Worm (Caenorhabditis elegans): ENCODE data around the gene mtm-3.

mtm-3 gene

DNA sequence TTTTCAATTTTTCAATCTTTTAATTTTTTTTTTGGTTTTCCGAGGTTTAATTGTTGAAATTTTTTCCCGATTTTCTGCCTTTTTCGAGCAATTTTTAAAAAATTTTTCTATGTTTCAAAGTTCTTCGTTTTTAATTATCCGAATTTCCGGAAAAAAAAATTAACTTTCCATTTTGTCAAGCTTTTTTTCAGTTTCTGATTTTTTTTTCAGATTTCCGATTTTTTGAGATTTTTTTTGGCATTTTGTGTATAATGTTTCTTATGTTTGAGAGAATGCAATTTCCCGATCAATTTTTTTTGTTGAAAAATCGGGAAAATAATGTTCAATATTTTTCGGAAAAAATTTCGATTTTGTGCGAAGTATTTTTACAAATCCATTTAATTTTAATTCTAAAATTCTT is 6.6 kb upstream of the mtm-3 start:
- TF ChIP-seq ZK546.5 (tag; optimal IDR thresholded peaks at IDR 0.05): no peak
- TF ChIP-seq crh-2 (tag; optimal IDR thresholded peaks at IDR 0.05): no peak
- TF ChIP-seq sma-3 (GFP tag; optimal IDR thresholded peaks at IDR 0.05): no peak
- no peak for TF ChIP-seq nhr-6 (tag; optimal IDR thresholded peaks at IDR 0.05)
- TF ChIP-seq nhr-11 (tag; optimal IDR thresholded peaks at IDR 0.05): no peak
- no peak for TF ChIP-seq peb-1 (tag; optimal IDR thresholded peaks at IDR 0.05)
- TF ChIP-seq elt-3 (tag; optimal IDR thresholded peaks at IDR 0.05): no peak
- TF ChIP-seq mdl-1 (tag; optimal IDR thresholded peaks at IDR 0.05): no peak
- no peak for TF ChIP-seq nhr-77 (tag; optimal IDR thresholded peaks at IDR 0.05)
- no peak for TF ChIP-seq egl-27 (tag; optimal IDR thresholded peaks at IDR 0.05)
- no peak for TF ChIP-seq mbf-1 (tag; optimal IDR thresholded peaks at IDR 0.05)
- no peak for TF ChIP-seq blmp-1 (tag; optimal IDR thresholded peaks at IDR 0.05; ENCODE audit: insufficient read depth)

DNA sequence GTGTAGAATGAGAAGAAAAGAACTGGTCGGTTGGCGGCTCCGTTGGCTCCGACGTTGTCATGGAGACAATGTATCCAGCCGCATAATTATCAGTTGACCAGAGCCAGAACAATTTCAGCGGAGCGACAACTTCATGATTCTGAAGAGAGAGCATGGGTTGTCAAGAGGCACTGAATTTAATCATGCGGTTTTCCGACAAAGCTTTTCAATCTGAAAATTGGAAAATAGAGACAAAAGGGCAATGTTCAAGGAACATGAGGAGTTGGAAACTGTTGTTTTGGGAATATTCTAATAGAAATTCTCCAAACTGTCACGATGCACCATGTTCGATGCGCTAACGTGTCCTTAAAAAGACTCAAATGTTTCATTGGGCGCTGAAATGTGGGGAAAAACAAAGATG is 4.2 kb upstream of the mtm-3 start, which contains the start of gene xbx-5:
Gene xbx-5, minus strand, starts transcription at position 56 of the 400 bp plus-strand sequence.
- TF ChIP-seq lin-11 (tag; optimal IDR thresholded peaks at IDR 0.05) (peak; percentile 31), lsy-2 (tag; optimal IDR thresholded peaks at IDR 0.05) (no peak), unc-62 (GFP tag; optimal IDR thresholded peaks at IDR 0.05) (no peak), sem-4 (tag; optimal IDR thresholded peaks at IDR 0.05) (no peak), elt-3 (tag; optimal IDR thresholded peaks at IDR 0.05) (no peak), lin-13 (GFP tag; optimal IDR thresholded peaks at IDR 0.05) (no peak), ceh-82 (tag; optimal IDR thresholded peaks at IDR 0.05) (no peak)

DNA sequence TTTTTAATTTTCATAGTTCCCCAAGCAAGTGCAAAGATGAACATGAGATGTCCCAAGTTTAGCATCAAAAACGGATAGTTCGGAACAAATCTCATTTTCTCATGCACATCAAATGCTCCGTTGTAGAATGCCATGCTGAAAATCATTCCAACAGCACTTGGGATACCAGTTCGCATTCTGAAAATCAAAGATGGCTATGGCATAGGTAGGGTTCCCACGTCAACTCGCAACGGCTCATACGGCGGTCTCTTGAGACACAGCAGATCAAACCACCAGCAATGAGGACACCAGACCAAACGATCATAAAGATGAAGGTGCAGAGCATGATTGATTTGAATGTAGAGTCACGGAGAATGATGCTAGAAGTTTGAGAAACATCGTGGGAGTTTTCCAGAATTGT is 2.8 kb upstream of the mtm-3 start:
- TF ChIP-seq mdl-1 (tag; optimal IDR thresholded peaks at IDR 0.05) (no peak), dmd-4 (tag; optimal IDR thresholded peaks at IDR 0.05) (no peak), unc-39 (tag; optimal IDR thresholded peaks at IDR 0.05) (no peak), mbf-1 (tag; optimal IDR thresholded peaks at IDR 0.05) (no peak), nhr-237 (tag; optimal IDR thresholded peaks at IDR 0.05) (no peak)

DNA sequence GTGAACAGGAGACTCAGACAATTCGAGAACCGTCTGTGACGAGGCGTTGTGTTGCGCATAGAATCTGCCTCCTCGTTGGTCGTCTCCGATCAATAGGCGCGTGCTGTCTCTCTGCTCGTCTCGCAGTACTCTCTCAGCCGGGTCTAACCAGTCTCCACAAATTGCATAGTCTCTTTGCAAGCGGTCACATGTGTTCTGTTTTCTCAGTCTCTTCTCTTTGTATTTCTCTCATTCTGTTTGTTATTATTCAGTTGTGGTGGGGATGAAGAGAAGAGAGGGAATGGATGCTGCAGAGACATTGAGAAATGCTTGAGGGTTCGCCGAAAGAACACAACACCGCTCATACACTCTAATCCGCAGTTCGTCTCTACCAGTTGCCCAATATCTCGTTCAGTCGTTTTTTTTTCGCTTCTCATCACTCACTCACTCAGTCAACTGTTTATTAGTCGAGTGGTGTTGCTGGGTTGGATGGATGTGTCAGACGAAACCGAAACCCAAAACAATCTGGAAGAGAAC is 1.2 kb upstream of the mtm-3 start:
- TF ChIP-seq alr-1 (tag; optimal IDR thresholded peaks at IDR 0.05) (no peak), ztf-4 (tag; optimal IDR thresholded peaks at IDR 0.05) (peak; percentile 98), crh-2 (tag; optimal IDR thresholded peaks at IDR 0.05) (peak; percentile 98), snpc-4 (tag; optimal IDR thresholded peaks at IDR 0.05) (peak; percentile 86), nhr-25 (tag; optimal IDR thresholded peaks at IDR 0.05) (peak; percentile 98), ceh-16 (tag; optimal IDR thresholded peaks at IDR 0.05) (peak; percentile 89), elt-3 (tag; optimal IDR thresholded peaks at IDR 0.05) (no peak), nhr-77 (tag; optimal IDR thresholded peaks at IDR 0.05) (peak; percentile 81), unc-62 (GFP tag; optimal IDR thresholded peaks at IDR 0.05) (peak; percentile 91), sma-3 (GFP tag; optimal IDR thresholded peaks at IDR 0.05) (peak; percentile 96), dmd-4 (tag; optimal IDR thresholded peaks at IDR 0.05) (peak; percentile 31), nhr-237 (tag; optimal IDR thresholded peaks at IDR 0.05) (peak; percentile 42), Y55F3AM.14 (GFP tag; optimal IDR thresholded peaks at IDR 0.05) (peak; percentile 98), F13H6.1 (tag; optimal IDR thresholded peaks at IDR 0.05) (peak; percentile 99), nhr-12 (tag; optimal IDR thresholded peaks at IDR 0.05) (no peak), nhr-10 (tag; optimal IDR thresholded peaks at IDR 0.05) (peak; percentile 76), lin-39 (tag; optimal IDR thresholded peaks at IDR 0.05) (no peak), peb-1 (tag; optimal IDR thresholded peaks at IDR 0.05) (no peak), fos-1 (tag; optimal IDR thresholded peaks at IDR 0.05) (peak; percentile 97), egl-27 (tag; optimal IDR thresholded peaks at IDR 0.05) (peak; percentile 98), lsy-2 (tag; optimal IDR thresholded peaks at IDR 0.05) (peak; percentile 87 to 96), unc-55 (GFP tag; optimal IDR thresholded peaks at IDR 0.05) (peak; percentile 98), R02D3.7 (tag; optimal IDR thresholded peaks at IDR 0.05) (no peak), aly-2 (tag; optimal IDR thresholded peaks at IDR 0.05) (no peak), ZK546.5 (tag; optimal IDR thresholded peaks at IDR 0.05) (peak; percentile 61), mdl-1 (tag; optimal IDR thresholded peaks at IDR 0.05) (peak; percentile 100), ama-1 (optimal IDR thresholded peaks at IDR 0.05) (peak; percentile 85), ztf-11 (tag; optimal IDR thresholded peaks at IDR 0.05) (peak; percentile 47), nhr-11 (tag; optimal IDR thresholded peaks at IDR 0.05) (no peak), C34F6.9 (tag; optimal IDR thresholded peaks at IDR 0.05) (peak; percentile 100), ztf-1 (GFP tag; conservative IDR thresholded peaks at IDR 0.05) (no peak), lin-11 (tag; optimal IDR thresholded peaks at IDR 0.05) (peak; percentile 91), lin-13 (GFP tag; optimal IDR thresholded peaks at IDR 0.05) (peak; percentile 91), sem-4 (tag; optimal IDR thresholded peaks at IDR 0.05) (peak; percentile 98), skn-1 (tag; optimal IDR thresholded peaks at IDR 0.05) (peak; percentile 73), mab-5 (tag; optimal IDR thresholded peaks at IDR 0.05) (peak; percentile 90), ceh-82 (tag; optimal IDR thresholded peaks at IDR 0.05) (peak; percentile 51), zag-1 (tag; optimal IDR thresholded peaks at IDR 0.05) (peak; percentile 96), nhr-129 (tag; optimal IDR thresholded peaks at IDR 0.05) (peak; percentile 98), elt-1 (tag; optimal IDR thresholded peaks at IDR 0.05) (peak; percentile 13), sma-9 (GFP tag; optimal IDR thresholded peaks at IDR 0.05) (peak; percentile 98), sma-9 (tag; optimal IDR thresholded peaks at IDR 0.05) (peak; percentile 8), nhr-6 (tag; optimal IDR thresholded peaks at IDR 0.05) (peak; percentile 97)

Data from whole organism, L2 larva.